Worm (Caenorhabditis elegans) whole organism, young adult: ENCODE data around the gene vps-15.

Source experiments
- B0336.3 ChIP-seq: fragments of 200-800 bp; sonication (Bioruptor generic); IDR thresholded peaks from 2 replicates; pipeline ENCODE4 v1.3.6; 2022; ENCODE audit warnings: missing genetic modification characterization, missing compliant biosample characterization
- C06A6.2 ChIP-seq: fragments of 200-800 bp; sonication (Bioruptor generic); conservative IDR thresholded peaks from 2 replicates; pipeline ENCODE4 v1.3.6; 2022; ENCODE audit warnings: missing genetic modification characterization, missing compliant biosample characterization
- C17E4.6 ChIP-seq: fragments of 200-800 bp; sonication (Bioruptor generic); IDR thresholded peaks from 2 replicates; pipeline ENCODE4 v1.3.6; 2022; ENCODE audit warnings: missing genetic modification reagents, missing genetic modification characterization, missing compliant biosample characterization
- F10E7.11 ChIP-seq: sonication (generic microtip); optimal IDR thresholded peaks from 2 replicates; lab custom pipeline; 2017; ENCODE audit warnings: mild to moderate bottlenecking, missing genetic modification characterization, moderate library complexity, missing compliant biosample characterization
- F23B12.7 ChIP-seq: sonication (generic microtip); optimal IDR thresholded peaks from 2 replicates; lab custom pipeline; 2017; ENCODE audit warnings: missing genetic modification characterization, mild to moderate bottlenecking, missing compliant biosample characterization, antibody characterized with exemption, moderate library complexity; ENCODE audit not compliant: insufficient read depth
- F37B4.10 ChIP-seq: fragments of 200-800 bp; sonication (Bioruptor generic); IDR thresholded peaks from 2 replicates; pipeline ENCODE4 v1.3.6; 2022; ENCODE audit warnings: missing genetic modification characterization, missing compliant biosample characterization
- F39B2.1 ChIP-seq: fragments of 200-800 bp; sonication (Bioruptor generic); IDR thresholded peaks from 2 replicates; pipeline ENCODE4 v1.3.6; 2022; ENCODE audit warnings: missing genetic modification reagents, missing genetic modification characterization, missing compliant biosample characterization
- F57C9.4 ChIP-seq: sonication (generic microtip); optimal IDR thresholded peaks from 2 replicates; lab custom pipeline; 2017; ENCODE audit warnings: mild to moderate bottlenecking, missing genetic modification characterization, missing compliant biosample characterization
- K11D2.4 ChIP-seq: fragments of 200-800 bp; sonication (Bioruptor generic); IDR thresholded peaks from 2 replicates; pipeline ENCODE4 v1.3.6; 2022; ENCODE audit warnings: missing genetic modification reagents, missing genetic modification characterization, missing compliant biosample characterization
- K12H6.12 ChIP-seq: fragments of 200-800 bp; sonication (Bioruptor generic); optimal IDR thresholded peaks from 2 replicates; lab custom pipeline; 2018; ENCODE audit warnings: mild to moderate bottlenecking, missing genetic modification characterization, missing compliant biosample characterization
- Y53G8AR.9 ChIP-seq: fragments of 200-800 bp; sonication (Bioruptor generic); conservative IDR thresholded peaks from 2 replicates; pipeline ENCODE4 v1.3.6; 2022; ENCODE audit warnings: missing genetic modification reagents, missing genetic modification characterization, missing compliant biosample characterization
- akir-1 ChIP-seq: fragments of 200-800 bp; sonication (Bioruptor generic); optimal IDR thresholded peaks from 2 replicates; lab custom pipeline; 2018; ENCODE audit warnings: mild to moderate bottlenecking, missing genetic modification characterization, moderate library complexity, missing compliant biosample characterization
- athp-1 ChIP-seq: sonication (generic microtip); optimal IDR thresholded peaks from 2 replicates; lab custom pipeline; 2017; ENCODE audit warnings: mild to moderate bottlenecking, missing genetic modification characterization, missing compliant biosample characterization
- attf-5 ChIP-seq: fragments of 200-800 bp; sonication (Bioruptor generic); optimal IDR thresholded peaks from 2 replicates; lab custom pipeline; 2018; ENCODE audit warnings: mild to moderate bottlenecking, missing genetic modification characterization, missing compliant biosample characterization
- attf-6 ChIP-seq: fragments of 200-800 bp; sonication (Bioruptor generic); IDR thresholded peaks from 2 replicates; pipeline ENCODE4 v1.3.6; 2022; ENCODE audit warnings: missing genetic modification reagents, missing genetic modification characterization, missing compliant biosample characterization
- bed-1 ChIP-seq: fragments of 200-800 bp; sonication (Bioruptor generic); IDR thresholded peaks from 2 replicates; pipeline ENCODE4 v1.3.6; 2022; ENCODE audit warnings: missing genetic modification reagents, missing genetic modification characterization, missing compliant biosample characterization
- bed-2 ChIP-seq: fragments of 200-800 bp; sonication (Bioruptor generic); IDR thresholded peaks from 2 replicates; pipeline ENCODE4 v1.3.6; 2022; ENCODE audit warnings: missing genetic modification reagents, missing genetic modification characterization, missing compliant biosample characterization
- ceh-40 ChIP-seq: fragments of 200-800 bp; sonication (Bioruptor generic); IDR thresholded peaks from 2 replicates; pipeline ENCODE4 v1.3.6; 2022; ENCODE audit warnings: missing genetic modification characterization, missing compliant biosample characterization
- ceh-91 ChIP-seq: fragments of 200-800 bp; sonication (Bioruptor generic); IDR thresholded peaks from 2 replicates; pipeline ENCODE4 v1.3.6; 2022; ENCODE audit warnings: missing genetic modification reagents, missing genetic modification characterization, missing compliant biosample characterization
- chd-7 ChIP-seq: sonication (generic microtip); optimal IDR thresholded peaks from 2 replicates; lab custom pipeline; 2016; ENCODE audit warnings: mild to moderate bottlenecking, missing genetic modification characterization, moderate library complexity, missing compliant biosample characterization
- die-1 ChIP-seq: sonication (generic microtip); optimal IDR thresholded peaks from 2 replicates; lab custom pipeline; 2016; ENCODE audit warnings: missing genotype, mild to moderate bottlenecking, missing genetic modification characterization, missing compliant biosample characterization
- dpl-1 ChIP-seq: fragments of 150-350 bp; optimal IDR thresholded peaks from 2 replicates; lab custom pipeline; 2014; ENCODE audit warnings: missing biosample characterization, missing genetic modification reagents, missing genetic modification characterization
- ekl-4 ChIP-seq: fragments of 200-800 bp; sonication (Bioruptor generic); IDR thresholded peaks from 2 replicates; pipeline ENCODE4 v1.3.6; 2022; ENCODE audit warnings: missing genetic modification reagents, missing genetic modification characterization, missing compliant biosample characterization
- ets-4 ChIP-seq: fragments of 200-800 bp; sonication (Bioruptor generic); optimal IDR thresholded peaks from 2 replicates; lab custom pipeline; 2018; ENCODE audit warnings: mild to moderate bottlenecking, missing genetic modification characterization, missing compliant biosample characterization
- fkh-3 ChIP-seq: sonication (generic microtip); optimal IDR thresholded peaks from 2 replicates; lab custom pipeline; 2016; ENCODE audit warnings: mild to moderate bottlenecking, missing genetic modification characterization, missing compliant biosample characterization
- gei-17 ChIP-seq: fragments of 200-800 bp; sonication (Bioruptor generic); optimal IDR thresholded peaks from 2 replicates; lab custom pipeline; 2018; ENCODE audit warnings: mild to moderate bottlenecking, missing genetic modification characterization, missing compliant biosample characterization
- him-1 ChIP-seq: sonication (generic microtip); optimal IDR thresholded peaks from 2 replicates; lab custom pipeline; 2016; ENCODE audit warnings: missing genotype, missing genetic modification reagents, missing genetic modification characterization, missing compliant biosample characterization
- hlh-26 ChIP-seq: fragments of 200-800 bp; sonication (Bioruptor generic); conservative IDR thresholded peaks from 2 replicates; pipeline ENCODE4 v1.3.6; 2022; ENCODE audit warnings: missing genetic modification reagents, missing genetic modification characterization, missing compliant biosample characterization
- hmg-1.2 ChIP-seq: fragments of 200-800 bp; sonication (Bioruptor generic); IDR thresholded peaks from 2 replicates; pipeline ENCODE4 v1.3.6; 2022; ENCODE audit warnings: missing genetic modification reagents, missing genetic modification characterization, missing compliant biosample characterization
- hmg-20 ChIP-seq: fragments of 200-800 bp; sonication (Bioruptor generic); IDR thresholded peaks from 2 replicates; pipeline ENCODE4 v1.3.6; 2022; ENCODE audit warnings: missing genetic modification reagents, missing genetic modification characterization, missing compliant biosample characterization
- lag-1 ChIP-seq: fragments of 200-800 bp; sonication (Bioruptor generic); IDR thresholded peaks from 2 replicates; pipeline ENCODE4 v1.3.6; 2022; ENCODE audit warnings: missing genetic modification reagents, missing genetic modification characterization, missing compliant biosample characterization
- lin-26 ChIP-seq: fragments of 200-800 bp; sonication (Bioruptor generic); IDR thresholded peaks from 2 replicates; pipeline ENCODE4 v1.3.6; 2022; ENCODE audit warnings: missing genetic modification reagents, missing genetic modification characterization, missing compliant biosample characterization
- lin-40 ChIP-seq: sonication (generic microtip); optimal IDR thresholded peaks from 2 replicates; lab custom pipeline; 2016; ENCODE audit warnings: missing genetic modification characterization, mild to moderate bottlenecking, missing compliant biosample characterization, missing genotype, missing genetic modification reagents
- lin-54 ChIP-seq: fragments of 200-800 bp; sonication (Bioruptor generic); optimal IDR thresholded peaks from 2 replicates; lab custom pipeline; 2018; ENCODE audit warnings: mild to moderate bottlenecking, missing genetic modification characterization, missing compliant biosample characterization
- lir-1 ChIP-seq: fragments of 200-800 bp; sonication (Bioruptor generic); conservative IDR thresholded peaks from 2 replicates; pipeline ENCODE4 v1.3.6; 2022; ENCODE audit warnings: missing genetic modification reagents, missing genetic modification characterization, missing compliant biosample characterization
- lsl-1 ChIP-seq: fragments of 200-800 bp; sonication (Bioruptor generic); optimal IDR thresholded peaks from 2 replicates; lab custom pipeline; 2018; ENCODE audit warnings: mild to moderate bottlenecking, missing genetic modification characterization, moderate library complexity, missing compliant biosample characterization
- madf-3 ChIP-seq: fragments of 200-800 bp; sonication (Bioruptor generic); IDR thresholded peaks from 2 replicates; pipeline ENCODE4 v1.3.6; 2022; ENCODE audit warnings: missing genetic modification reagents, missing genetic modification characterization, missing compliant biosample characterization
- madf-8 ChIP-seq: fragments of 200-800 bp; sonication (Bioruptor generic); conservative IDR thresholded peaks from 2 replicates; pipeline ENCODE4 v1.3.6; 2022; ENCODE audit warnings: missing genetic modification reagents, missing genetic modification characterization, missing compliant biosample characterization
- nhr-80 ChIP-seq: sonication (generic microtip); optimal IDR thresholded peaks from 2 replicates; lab custom pipeline; 2016; ENCODE audit warnings: missing genetic modification characterization, missing compliant biosample characterization
- nhr-90 ChIP-seq: sonication (generic microtip); optimal IDR thresholded peaks from 2 replicates; lab custom pipeline; 2016; ENCODE audit warnings: missing genotype, mild to moderate bottlenecking, missing genetic modification characterization, missing compliant biosample characterization
- snpc-4 ChIP-seq, 5 experiments: fragments of 150-350 bp in 1 of 5; sonication (generic microtip) in 4 of 5; optimal IDR thresholded peaks; 2 replicates each; lab custom pipeline; 2014 to 2018; ENCODE audit warnings: missing genetic modification characterization in 5 of 5, missing biosample characterization in 3 of 5, antibody characterized with exemption in 2 of 5, mild to moderate bottlenecking in 2 of 5, missing compliant biosample characterization in 2 of 5, missing genotype in 2 of 5, moderate library complexity in 2 of 5, missing genetic modification reagents in 1 of 5
- sptf-2 ChIP-seq: fragments of 200-800 bp; sonication (Bioruptor generic); optimal IDR thresholded peaks from 2 replicates; lab custom pipeline; 2018; ENCODE audit warnings: mild to moderate bottlenecking, missing genetic modification characterization, missing compliant biosample characterization
- tlf-1 ChIP-seq: fragments of 200-800 bp; sonication (Bioruptor generic); optimal IDR thresholded peaks from 2 replicates; lab custom pipeline; 2018; ENCODE audit warnings: mild to moderate bottlenecking, missing genetic modification characterization, missing compliant biosample characterization
- unc-130 ChIP-seq: sonication (generic microtip); optimal IDR thresholded peaks from 2 replicates; lab custom pipeline; 2016; ENCODE audit warnings: missing genetic modification reagents, missing genetic modification characterization, missing compliant biosample characterization
- xnd-1 ChIP-seq: sonication (generic microtip); optimal IDR thresholded peaks from 2 replicates; lab custom pipeline; 2016; ENCODE audit warnings: missing genotype, missing genetic modification reagents, missing genetic modification characterization, missing compliant biosample characterization
- zfh-2 ChIP-seq: fragments of 200-800 bp; sonication (Bioruptor generic); conservative IDR thresholded peaks from 2 replicates; pipeline ENCODE4 v1.3.6; 2022; ENCODE audit warnings: missing genetic modification reagents, missing genetic modification characterization, missing compliant biosample characterization
- ztf-25 ChIP-seq: fragments of 200-800 bp; sonication (Bioruptor generic); IDR thresholded peaks from 2 replicates; pipeline ENCODE4 v1.3.6; 2022; ENCODE audit warnings: missing genetic modification reagents, missing genetic modification characterization, missing compliant biosample characterization

Gene vps-15

ce11 chrII:11960596-11961217, 45.1 kb upstream of the vps-15 start (continued):
- TF ChIP-seq ets-4 (GFP tag; lab: Kevin White, UChicago) (peak; percentile 99), lin-54 (peak; percentile 92), lir-1 (GFP tag; lab: Robert Waterston, UW) (peak; percentile 85), F37B4.10 (GFP tag; lab: Robert Waterston, UW) (peak; percentile 98), K11D2.4 (GFP tag; lab: Robert Waterston, UW) (peak; percentile 87), die-1 (tag; lab: Kevin White, UChicago) (peak; percentile 98), him-1 (tag; lab: Kevin White, UChicago) (peak; percentile 87), lsl-1 (GFP tag; lab: Kevin White, UChicago) (peak; percentile 86), hmg-1.2 (GFP tag; lab: Robert Waterston, UW) (peak; percentile 92), akir-1 (peak; percentile 75), madf-3 (GFP tag; lab: Robert Waterston, UW) (peak; percentile 95), tlf-1 (GFP tag; lab: Kevin White, UChicago) (peak; percentile 91), dpl-1 (GFP tag; lab: Kevin White, UChicago) (peak; percentile 37), nhr-80 (tag; lab: Kevin White, UChicago) (peak; percentile 71), chd-7 (tag; lab: Kevin White, UChicago) (peak; percentile 98), gei-17 (peak; percentile 78), ekl-4 (peak; percentile 96), attf-5 (GFP tag; lab: Kevin White, UChicago) (peak; percentile 95), ceh-40 (GFP tag; lab: Robert Waterston, UW) (peak; percentile 96), attf-6 (GFP tag; lab: Robert Waterston, UW) (peak; percentile 89), K12H6.12 (peak; percentile 91), B0336.3 (GFP tag; lab: Robert Waterston, UW) (peak; percentile 98), Y53G8AR.9 (GFP tag; lab: Robert Waterston, UW) (peak; percentile 88), fkh-3 (tag; lab: Kevin White, UChicago) (peak; percentile 99), F23B12.7 (tag; lab: Kevin White, UChicago) (peak; percentile 82), xnd-1 (peak; percentile 59), nhr-90 (peak; percentile 98), hlh-26 (GFP tag; lab: Robert Waterston, UW) (peak; percentile 81; the same call in 1 of the 2 replicates), C17E4.6 (peak; percentile 95), unc-130 (GFP tag; lab: Kevin White, UChicago) (peak; percentile 95), lag-1 (GFP tag; lab: Robert Waterston, UW) (peak; percentile 71; the same call in 1 of the 2 replicates), snpc-4 (GFP tag; optimal IDR thresholded peaks at IDR 0.05; lab: Kevin White, UChicago) (peak; percentile 88), snpc-4 (tag; optimal IDR thresholded peaks at IDR 0.05; lab: Kevin White, UChicago) (peak; percentile 14 to 85 (median 78)), bed-1 (GFP tag; lab: Robert Waterston, UW) (peak; percentile 98), F39B2.1 (peak; percentile 92), F57C9.4 (tag; lab: Kevin White, UChicago) (peak; percentile 92), ceh-91 (GFP tag; lab: Robert Waterston, UW) (peak; percentile 86), zfh-2 (GFP tag; lab: Robert Waterston, UW) (peak; percentile 100), bed-2 (GFP tag; lab: Robert Waterston, UW) (peak; percentile 92), hmg-20 (GFP tag; lab: Robert Waterston, UW) (peak; percentile 91), athp-1 (tag; lab: Kevin White, UChicago) (peak; percentile 98), sptf-2 (GFP tag; lab: Kevin White, UChicago) (peak; percentile 99), lin-40 (tag; lab: Kevin White, UChicago) (peak; percentile 85), lin-26 (GFP tag; lab: Robert Waterston, UW) (peak; percentile 100), madf-8 (GFP tag; lab: Robert Waterston, UW) (peak; percentile 77), ztf-25 (GFP tag; lab: Robert Waterston, UW) (peak; percentile 99), C06A6.2 (GFP tag; lab: Robert Waterston, UW) (peak; percentile 83), F10E7.11 (tag; lab: Kevin White, UChicago) (peak; percentile 98)
